Fruit fly (Drosophila melanogaster) whole organism, embryonic: Measurements from ENCODE around the gene Obp19d.

Experiments used
- CG10147 ChIP-seq: fragments of 200-800 bp; sonication (Bioruptor generic); optimal IDR thresholded peaks from 2 replicates; lab custom pipeline; 2019; ENCODE audit warnings: missing biosample characterization, mild to moderate bottlenecking, missing genetic modification characterization, moderate library complexity
- CG10209 ChIP-seq: fragments of 200-800 bp; sonication (Bioruptor generic); optimal IDR thresholded peaks from 3 replicates; lab custom pipeline; 2017; ENCODE audit warnings: missing biosample characterization, mild to moderate bottlenecking, missing genetic modification characterization, missing genetic modification reagents
- CG11456 ChIP-seq: fragments of 200-800 bp; sonication (Bioruptor generic); IDR thresholded peaks from 3 replicates; pipeline ENCODE4 v1.3.6; 2022; ENCODE audit warnings: missing biosample characterization, missing genetic modification characterization
- CG11723 ChIP-seq: fragments of 200-800 bp; sonication (Bioruptor generic); optimal IDR thresholded peaks from 2 replicates; lab custom pipeline; 2017; ENCODE audit warnings: missing biosample characterization, mild to moderate bottlenecking, missing genetic modification characterization
- CG12219 ChIP-seq: fragments of 200-800 bp; sonication (Bioruptor generic); optimal IDR thresholded peaks from 3 replicates; lab custom pipeline; 2018; ENCODE audit warnings: missing biosample characterization, mild to moderate bottlenecking, missing genetic modification characterization
- CG12236 ChIP-seq: fragments of 200-800 bp; sonication (Bioruptor generic); optimal IDR thresholded peaks from 2 replicates; lab custom pipeline; 2016; ENCODE audit warnings: missing biosample characterization, missing genetic modification characterization
- CG13894 ChIP-seq: fragments of 200-800 bp; sonication (Bioruptor generic); optimal IDR thresholded peaks from 3 replicates; lab custom pipeline; 2018; ENCODE audit warnings: missing biosample characterization, mild to moderate bottlenecking, missing genetic modification characterization, moderate library complexity
- CG18011 ChIP-seq: fragments of 200-800 bp; sonication (Bioruptor generic); optimal IDR thresholded peaks from 2 replicates; lab custom pipeline; 2017; ENCODE audit warnings: missing biosample characterization, missing genetic modification characterization, mild to moderate bottlenecking, moderate library complexity, missing genotype
- CG18619 ChIP-seq: fragments of 200-800 bp; sonication (Bioruptor generic); optimal IDR thresholded peaks from 3 replicates; lab custom pipeline; 2017; ENCODE audit warnings: missing biosample characterization, mild to moderate bottlenecking, missing genetic modification characterization
- CG2678 ChIP-seq: fragments of 200-800 bp; sonication (Bioruptor generic); optimal IDR thresholded peaks from 3 replicates; lab custom pipeline; 2019; ENCODE audit warnings: missing biosample characterization, mild to moderate bottlenecking, missing genetic modification characterization, moderate library complexity
- CG2889 ChIP-seq: fragments of 200-800 bp; sonication (Bioruptor generic); IDR thresholded peaks from 3 replicates; pipeline ENCODE4 v1.3.6; 2022; ENCODE audit warnings: missing biosample characterization, missing genetic modification characterization
- CG32772 ChIP-seq: fragments of 200-800 bp; sonication (Bioruptor generic); IDR thresholded peaks from 2 replicates; pipeline ENCODE4 v1.3.6; 2022; ENCODE audit warnings: missing biosample characterization, missing genetic modification characterization
- CG3281 ChIP-seq: fragments of 200-800 bp; sonication (Bioruptor generic); optimal IDR thresholded peaks from 3 replicates; lab custom pipeline; 2017; ENCODE audit warnings: missing biosample characterization, mild to moderate bottlenecking, missing genetic modification characterization
- CG4360 ChIP-seq: fragments of 200-800 bp; sonication (Bioruptor generic); IDR thresholded peaks from 2 replicates; pipeline ENCODE4 v1.3.6; 2022; ENCODE audit warnings: missing biosample characterization, missing genetic modification characterization
- CG4820 ChIP-seq: fragments of 200-800 bp; sonication (Bioruptor generic); optimal IDR thresholded peaks from 3 replicates; lab custom pipeline; 2016; ENCODE audit warnings: missing biosample characterization, missing genetic modification characterization
- CG6813 ChIP-seq: fragments of 200-800 bp; sonication (Bioruptor generic); optimal IDR thresholded peaks from 2 replicates; lab custom pipeline; 2017; ENCODE audit warnings: missing biosample characterization, missing genetic modification characterization, mild to moderate bottlenecking, moderate library complexity, missing genetic modification reagents
- CG7786 ChIP-seq: fragments of 200-800 bp; sonication (Bioruptor generic); optimal IDR thresholded peaks from 2 replicates; lab custom pipeline; 2016; ENCODE audit warnings: missing biosample characterization, missing genetic modification characterization
- CG8089 ChIP-seq: fragments of 200-800 bp; sonication (Bioruptor generic); optimal IDR thresholded peaks from 3 replicates; lab custom pipeline; 2016; ENCODE audit warnings: missing biosample characterization, missing genetic modification characterization
- CG8388 ChIP-seq: fragments of 200-800 bp; sonication (Bioruptor generic); optimal IDR thresholded peaks from 2 replicates; lab custom pipeline; 2019; ENCODE audit warnings: missing biosample characterization, mild to moderate bottlenecking, missing genetic modification characterization, moderate library complexity
- CG8765 ChIP-seq: fragments of 200-800 bp; sonication (Bioruptor generic); IDR thresholded peaks from 2 replicates; pipeline ENCODE4 v1.3.6; 2022; ENCODE audit warnings: missing biosample characterization, missing genetic modification characterization
- Chrac-16 ChIP-seq: fragments of 200-800 bp; sonication (Bioruptor generic); optimal IDR thresholded peaks from 3 replicates; lab custom pipeline; 2016; ENCODE audit warnings: missing biosample characterization, missing genetic modification characterization
- Dek ChIP-seq: fragments of 200-800 bp; sonication (Bioruptor generic); optimal IDR thresholded peaks from 3 replicates; lab custom pipeline; 2019; ENCODE audit warnings: missing biosample characterization, mild to moderate bottlenecking, missing genetic modification characterization, moderate library complexity
- Eip74EF ChIP-seq, 2 experiments: fragments of 200-800 bp in 1 of 2; fragments of >200 bp in 1 of 2; sonication (Bioruptor generic) in 1 of 2; optimal IDR thresholded peaks; 2 replicates each; lab custom pipeline; 2017 to 2019; ENCODE audit warnings: missing biosample characterization in 2 of 2, missing genetic modification characterization in 2 of 2, mild to moderate bottlenecking in 1 of 2, moderate library complexity in 1 of 2
- H15 ChIP-seq: fragments of 200-800 bp; sonication (Bioruptor generic); IDR thresholded peaks from 3 replicates; pipeline ENCODE4 v1.3.6; 2022; ENCODE audit warnings: missing biosample characterization, missing genetic modification characterization
- H2.0 ChIP-seq: fragments of 200-800 bp; sonication (Bioruptor generic); IDR thresholded peaks from 2 replicates; pipeline ENCODE4 v1.3.6; 2022; ENCODE audit warnings: missing biosample characterization, missing genetic modification characterization
- HLH3B ChIP-seq: fragments of 200-800 bp; sonication (Bioruptor generic); IDR thresholded peaks from 2 replicates; pipeline ENCODE4 v1.3.6; 2022; ENCODE audit warnings: missing biosample characterization, missing genetic modification characterization
- Hey ChIP-seq: fragments of 200-800 bp; sonication (Bioruptor generic); optimal IDR thresholded peaks from 3 replicates; lab custom pipeline; 2018; ENCODE audit warnings: missing biosample characterization, mild to moderate bottlenecking, missing genetic modification characterization
- Mes4 ChIP-seq: fragments of 200-800 bp; sonication (Bioruptor generic); optimal IDR thresholded peaks from 2 replicates; lab custom pipeline; 2016; ENCODE audit warnings: missing biosample characterization, missing genetic modification characterization
- Optix ChIP-seq: fragments of 200-800 bp; sonication (Bioruptor generic); IDR thresholded peaks from 3 replicates; pipeline ENCODE4 v1.3.6; 2022; ENCODE audit warnings: missing biosample characterization, missing genetic modification characterization
- Ravus ChIP-seq: fragments of 200-800 bp; sonication (Bioruptor generic); IDR thresholded peaks from 2 replicates; pipeline ENCODE4 v1.3.6; 2022; ENCODE audit warnings: missing biosample characterization, missing genetic modification characterization
- Sry-β ChIP-seq: fragments of 200-800 bp; sonication (Bioruptor generic); optimal IDR thresholded peaks from 2 replicates; lab custom pipeline; 2018; ENCODE audit warnings: missing biosample characterization, mild to moderate bottlenecking, missing genetic modification characterization, moderate library complexity
- amos ChIP-seq: fragments of 200-800 bp; sonication (Bioruptor generic); IDR thresholded peaks from 2 replicates; pipeline ENCODE4 v1.3.6; 2022; ENCODE audit warnings: missing biosample characterization, missing genetic modification characterization; ENCODE audit not compliant: partially characterized antibody
- bowl ChIP-seq: fragments of 200-800 bp; sonication (Bioruptor generic); IDR thresholded peaks from 2 replicates; pipeline ENCODE4 v1.3.6; 2022; ENCODE audit warnings: missing biosample characterization, missing genetic modification characterization
- btn ChIP-seq: fragments of 200-800 bp; sonication (Bioruptor generic); optimal IDR thresholded peaks from 2 replicates; lab custom pipeline; 2016; ENCODE audit warnings: missing biosample characterization, missing genetic modification characterization
- cad ChIP-seq: fragments of >200 bp; optimal IDR thresholded peaks from 2 replicates; lab custom pipeline; 2017; ENCODE audit warnings: missing biosample characterization, missing genetic modification characterization
- corto ChIP-seq: fragments of 200-800 bp; sonication (Bioruptor generic); optimal IDR thresholded peaks from 2 replicates; lab custom pipeline; 2016; ENCODE audit warnings: missing biosample characterization, mild to moderate bottlenecking, missing genetic modification characterization, moderate library complexity
- emc ChIP-seq: fragments of 200-800 bp; sonication (Bioruptor generic); optimal IDR thresholded peaks from 2 replicates; lab custom pipeline; 2016; ENCODE audit warnings: missing biosample characterization, missing genetic modification characterization
- ems ChIP-seq: fragments of 200-800 bp; sonication (Bioruptor generic); optimal IDR thresholded peaks from 3 replicates; lab custom pipeline; 2016; ENCODE audit warnings: missing biosample characterization, missing genetic modification characterization
- eyg ChIP-seq: fragments of 200-800 bp; sonication (Bioruptor generic); optimal IDR thresholded peaks from 3 replicates; lab custom pipeline; 2016; ENCODE audit warnings: missing biosample characterization, missing genetic modification characterization
- fd102C ChIP-seq: fragments of 200-800 bp; sonication (Bioruptor generic); optimal IDR thresholded peaks from 2 replicates; lab custom pipeline; 2018; ENCODE audit warnings: missing biosample characterization, mild to moderate bottlenecking, missing genetic modification characterization, moderate library complexity
- insv ChIP-seq, 2 experiments: fragments of 200-800 bp; sonication (Bioruptor generic); optimal IDR thresholded peaks; 3 replicates each; lab custom pipeline; 2016 to 2018; ENCODE audit warnings: missing biosample characterization in 2 of 2, missing genetic modification characterization in 2 of 2
- inv ChIP-seq: fragments of 200-800 bp; sonication (Bioruptor generic); IDR thresholded peaks from 2 replicates; pipeline ENCODE4 v1.3.6; 2022; ENCODE audit warnings: missing biosample characterization, missing genetic modification characterization; ENCODE audit not compliant: partially characterized antibody
- klu ChIP-seq: fragments of 200-800 bp; sonication (Bioruptor generic); IDR thresholded peaks from 2 replicates; pipeline ENCODE4 v1.3.6; 2022; ENCODE audit warnings: missing biosample characterization, missing genetic modification characterization
- phol ChIP-seq: fragments of 200-800 bp; sonication (Bioruptor generic); optimal IDR thresholded peaks from 3 replicates; lab custom pipeline; 2018; ENCODE audit warnings: missing biosample characterization, mild to moderate bottlenecking, missing genetic modification characterization, moderate library complexity
- pnt ChIP-seq: fragments of 200-800 bp; sonication (Bioruptor generic); optimal IDR thresholded peaks from 3 replicates; lab custom pipeline; 2016; ENCODE audit warnings: missing biosample characterization, missing genetic modification characterization
- prd ChIP-seq, 3 experiments: fragments of >200 bp in 2 of 3; fragments of 200-800 bp in 1 of 3; sonication (Bioruptor generic) in 1 of 3; optimal IDR thresholded peaks in 2 of 3; IDR thresholded peaks in 1 of 3; 2 replicates in 2 of 3; 3 replicates in 1 of 3; pipeline versions ENCODE4 v1.3.6 to Lab custom; 2017 to 2022; ENCODE audit warnings: missing biosample characterization in 1 of 3, missing genetic modification characterization in 1 of 3
- sisA ChIP-seq: fragments of 200-800 bp; sonication (Bioruptor generic); IDR thresholded peaks from 2 replicates; pipeline ENCODE4 v1.3.6; 2022; ENCODE audit warnings: missing biosample characterization, missing genetic modification characterization
- slou ChIP-seq: fragments of 200-800 bp; sonication (Bioruptor generic); optimal IDR thresholded peaks from 3 replicates; lab custom pipeline; 2016; ENCODE audit warnings: missing biosample characterization, missing genetic modification characterization
- tin ChIP-seq: fragments of 200-800 bp; sonication (Bioruptor generic); optimal IDR thresholded peaks from 3 replicates; lab custom pipeline; 2016; ENCODE audit warnings: missing biosample characterization, missing genetic modification characterization
- tup ChIP-seq: fragments of 200-800 bp; sonication (Bioruptor generic); optimal IDR thresholded peaks from 2 replicates; lab custom pipeline; 2016; ENCODE audit warnings: missing biosample characterization, mild to moderate bottlenecking, missing genetic modification characterization, moderate library complexity
- vvl ChIP-seq: fragments of 200-800 bp; sonication (Bioruptor generic); IDR thresholded peaks from 2 replicates; pipeline ENCODE4 v1.3.6; 2022; ENCODE audit warnings: missing biosample characterization, missing genetic modification characterization

Obp19d gene

DNA sequence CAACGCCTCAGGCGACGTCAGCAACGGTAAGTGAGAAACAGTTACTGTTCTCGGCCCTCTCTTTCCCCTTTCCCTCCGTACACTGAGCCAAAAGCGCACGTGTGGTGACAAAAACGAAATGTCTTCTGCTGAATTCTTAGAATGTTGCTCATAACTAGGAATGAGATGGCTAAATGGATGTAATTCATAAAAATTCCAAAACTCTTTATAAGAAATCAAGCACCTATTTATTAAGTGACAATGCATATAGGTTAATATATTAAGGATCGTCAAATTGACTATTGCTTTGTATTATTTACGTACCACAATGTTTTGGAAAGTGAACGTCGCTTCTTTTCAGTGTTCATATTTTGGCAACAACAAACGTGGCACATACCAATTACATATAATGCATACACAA, 15.1 kb downstream of the Obp19d start (continued):
- TF ChIP-seq CG12219 (no peak), CG4820 (GFP tag; lab: Kevin White, UChicago) (no peak), ems (GFP tag; lab: Kevin White, UChicago) (peak; percentile 11), CG2889 (no peak), CG11456 (GFP tag; lab: Robert Waterston, UW) (no peak), Sry-β (no peak), emc (GFP tag; lab: Kevin White, UChicago) (no peak), CG18619 (GFP tag; lab: Kevin White, UChicago) (no peak), CG18011 (GFP tag; lab: Kevin White, UChicago) (no peak), btn (GFP tag; lab: Kevin White, UChicago) (no peak), Ravus (GFP tag; lab: Robert Waterston, UW) (no peak), vvl (GFP tag; lab: Robert Waterston, UW) (no peak), CG4360 (GFP tag; lab: Robert Waterston, UW) (no peak), slou (GFP tag; lab: Kevin White, UChicago) (no peak), Chrac-16 (GFP tag; lab: Kevin White, UChicago) (no peak), CG10209 (peak; percentile 3), Eip74EF (GFP tag; optimal IDR thresholded peaks at IDR 0.05; lab: Kevin White, UChicago) (no peak), phol (no peak), CG2678 (tag; lab: Kevin White, UChicago) (peak; percentile 69), CG11723 (no peak), CG8765 (no peak), cad (no peak), CG13894 (tag; lab: Kevin White, UChicago) (peak; percentile 30), sisA (GFP tag; lab: Robert Waterston, UW) (0 out of 2 replicates have a peak, but pooled peaks have one; percentile 22), CG8089 (GFP tag; lab: Kevin White, UChicago) (no peak), prd (optimal IDR thresholded peaks at IDR 0.05; lab: Kevin White, UChicago) (no peak), prd (GFP tag; IDR thresholded peaks at IDR 0.05; lab: Robert Waterston, UW) (no peak), pnt (no peak), H15 (GFP tag; lab: Robert Waterston, UW) (no peak), Dek (tag; lab: Kevin White, UChicago) (peak; percentile 45), bowl (GFP tag; lab: Robert Waterston, UW) (no peak), CG8388 (GFP tag; lab: Kevin White, UChicago) (no peak), amos (GFP tag; lab: Robert Waterston, UW) (no peak), corto (GFP tag; lab: Kevin White, UChicago) (no peak), CG7786 (GFP tag; lab: Kevin White, UChicago) (no peak), Mes4 (no peak), Hey (tag; lab: Kevin White, UChicago) (no peak), fd102C (GFP tag; lab: Kevin White, UChicago) (no peak), klu (GFP tag; lab: Robert Waterston, UW) (no peak), Optix (GFP tag; lab: Robert Waterston, UW) (no peak), insv (GFP tag; optimal IDR thresholded peaks at IDR 0.05; lab: Kevin White, UChicago) (no peak), CG10147 (GFP tag; lab: Kevin White, UChicago) (peak; percentile 17), CG3281 (peak; percentile 50), CG32772 (GFP tag; lab: Robert Waterston, UW) (no peak), inv (GFP tag; lab: Robert Waterston, UW) (no peak), HLH3B (no peak), eyg (GFP tag; lab: Kevin White, UChicago) (no peak), H2.0 (GFP tag; lab: Robert Waterston, UW) (no peak), CG12236 (GFP tag; lab: Kevin White, UChicago) (no peak), CG6813 (GFP tag; lab: Kevin White, UChicago) (no peak), tin (no peak), tup (GFP tag; lab: Kevin White, UChicago) (no peak)
